Fruit fly (Drosophila melanogaster) whole organism, adult: ENCODE measurements around the gene CG42673.
A peak's percentile ranks its signal among the peaks of the same experiment; 100 is the strongest.

ENCODE experiments used
- CG11617 ChIP-seq: fragments of 200-800 bp; sonication (Bioruptor generic); optimal IDR thresholded peaks from 2 replicates; lab custom pipeline; 2017; ENCODE audit warnings: mild to moderate bottlenecking, missing biosample characterization, missing genetic modification reagents, missing genetic modification characterization
- CG1620 ChIP-seq: fragments of 200-800 bp; sonication (Bioruptor generic); optimal IDR thresholded peaks from 2 replicates; lab custom pipeline; 2016; ENCODE audit warnings: missing biosample characterization, missing genetic modification characterization
- CG7101 ChIP-seq: fragments of 200-800 bp; sonication (Bioruptor generic); optimal IDR thresholded peaks from 2 replicates; lab custom pipeline; 2018; ENCODE audit warnings: missing biosample characterization, mild to moderate bottlenecking, missing genetic modification characterization, moderate library complexity
- Clk ChIP-seq: fragments of 200-800 bp; sonication (Bioruptor generic); optimal IDR thresholded peaks from 2 replicates; lab custom pipeline; 2017; ENCODE audit warnings: missing biosample characterization, missing genetic modification characterization
- Crg-1 ChIP-seq: fragments of 200-800 bp; sonication (Bioruptor generic); optimal IDR thresholded peaks from 2 replicates; lab custom pipeline; 2016; ENCODE audit warnings: missing biosample characterization, missing genetic modification characterization
- Hr96 ChIP-seq: fragments of 200-800 bp; sonication (Bioruptor generic); optimal IDR thresholded peaks from 2 replicates; lab custom pipeline; 2016; ENCODE audit warnings: missing biosample characterization, missing genetic modification characterization
- bab1 ChIP-seq: fragments of 200-800 bp; sonication (Bioruptor generic); optimal IDR thresholded peaks from 3 replicates; lab custom pipeline; 2019; ENCODE audit warnings: missing biosample characterization, mild to moderate bottlenecking, missing genetic modification characterization, moderate library complexity
- cnc ChIP-seq, 2 experiments: fragments of >200 bp; optimal IDR thresholded peaks; 2 replicates each; lab custom pipeline; 2017
- kay ChIP-seq: fragments of 200-800 bp; sonication (Bioruptor generic); peaks from one replicate; lab custom pipeline; 2016; ENCODE audit warnings: missing biosample characterization, missing genetic modification characterization, borderline replicate concordance
- ovo ChIP-seq: fragments of 200-800 bp; sonication (Bioruptor generic); optimal IDR thresholded peaks from 2 replicates; lab custom pipeline; 2016; ENCODE audit warnings: missing biosample characterization, missing genetic modification characterization

dm6 chr3L:9511287-9512256 lies 35.4 kb upstream of the CG42673 start, which contains the start of gene RpS9:
- TF ChIP-seq CG1620 (no peak), bab1 (peak; percentile 68), ovo (GFP tag; lab: Kevin White, UChicago) (no peak), Crg-1 (no peak), kay (GFP tag; lab: Kevin White, UChicago) (peak; percentile 46), CG7101 (tag; lab: Kevin White, UChicago) (peak; percentile 51), cnc (optimal IDR thresholded peaks at IDR 0.05; lab: Kevin White, UChicago) (no peak), Hr96 (GFP tag; lab: Kevin White, UChicago) (peak; percentile 46), Clk (GFP tag; lab: Kevin White, UChicago) (no peak), CG11617 (GFP tag; lab: Kevin White, UChicago) (peak; percentile 34)
